Fruit fly (Drosophila melanogaster): ENCODE data around the gene Alp13.

DNA sequence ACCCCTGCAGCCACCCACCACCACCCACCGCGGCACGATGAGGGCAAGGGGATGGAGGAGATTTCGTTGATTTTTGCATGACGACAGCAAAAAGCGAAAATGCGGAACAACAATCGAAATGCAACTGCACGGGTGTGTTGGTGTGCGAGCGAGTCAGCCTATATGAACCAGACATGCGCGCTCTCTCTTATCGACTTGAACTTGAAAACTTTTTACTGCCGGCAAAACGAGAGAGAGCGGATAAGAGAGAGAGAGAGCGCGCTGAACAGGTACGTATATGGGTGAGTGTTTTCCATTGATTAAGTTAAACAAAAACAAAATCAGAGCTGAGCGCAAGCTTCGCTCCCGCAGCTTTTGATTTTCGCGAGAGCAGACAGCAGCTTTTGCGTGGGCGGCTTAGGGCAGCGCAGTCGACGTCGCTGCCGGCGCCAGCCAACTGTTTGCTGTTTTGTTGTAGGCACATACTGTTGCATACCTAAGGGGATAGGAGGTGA is 14.0 kb upstream of the Alp13 start:
- TF ChIP-seq CG1620 (GFP tag; optimal IDR thresholded peaks at IDR 0.05): no peak
- no peak for TF ChIP-seq kay (GFP tag; ENCODE audit: borderline replicate concordance)
- peak; percentile 78 for TF ChIP-seq Mnt (GFP tag; optimal IDR thresholded peaks at IDR 0.05)
- TF ChIP-seq bab1 (GFP tag; optimal IDR thresholded peaks at IDR 0.05): no peak
- peak; percentile 97 for TF ChIP-seq cic (GFP tag; optimal IDR thresholded peaks at IDR 0.05)
- TF ChIP-seq pad (GFP tag; optimal IDR thresholded peaks at IDR 0.05): peak; percentile 67
- TF ChIP-seq tj (GFP tag; optimal IDR thresholded peaks at IDR 0.05): peak; percentile 99
- TF ChIP-seq toe (GFP tag; optimal IDR thresholded peaks at IDR 0.05): no peak
- no peak for TF ChIP-seq CG7045 (GFP tag; optimal IDR thresholded peaks at IDR 0.05)
- TF ChIP-seq cnc (optimal IDR thresholded peaks at IDR 0.05): peak; percentile 33 to 59
- no peak for TF ChIP-seq ovo (GFP tag; optimal IDR thresholded peaks at IDR 0.05)
- TF ChIP-seq CG7101 (tag; optimal IDR thresholded peaks at IDR 0.05): peak; percentile 12
- peak; percentile 48 for TF ChIP-seq Clk (GFP tag; optimal IDR thresholded peaks at IDR 0.05)
- no peak for TF ChIP-seq Hr96 (GFP tag; optimal IDR thresholded peaks at IDR 0.05)

Data from whole organism, adult.